ENCODE assay signal across 5 worm cellular contexts in the genomic region with DNA sequence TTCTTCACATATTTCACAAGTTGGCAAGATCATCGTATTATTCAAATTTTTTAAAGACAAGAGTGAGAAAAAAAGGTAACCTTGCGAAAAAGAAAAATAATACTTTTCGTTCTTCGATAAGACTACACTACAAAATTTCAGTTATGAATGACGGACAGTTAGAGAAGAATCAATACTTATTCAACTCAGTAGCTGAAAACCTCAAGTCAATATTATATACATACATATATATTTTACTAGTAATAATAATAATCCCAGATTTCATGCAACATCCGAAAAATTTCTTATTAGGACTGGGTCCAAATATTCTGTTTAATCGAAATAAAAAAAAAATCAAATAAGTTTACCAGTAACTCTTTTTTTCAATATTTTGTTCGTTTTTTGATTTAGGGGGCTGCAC.
TF ChIP-seq lines count a peak whose summit lies in the region.

A gene (minus strand): TSS at position 101 of the 400 bp plus-strand sequence.

TF ChIP-seq in whole organism, L1 larva, 84 proteins besides CTCF, POLR2A, EP300 and RAD21:
- TF ChIP-seq ceh-8 (GFP tag; optimal IDR thresholded peaks at IDR 0.05; lab: Kevin White, UChicago) (no peak), elt-2 (tag; optimal IDR thresholded peaks at IDR 0.05; lab: Kevin White, UChicago) (peak; percentile 14)

TF ChIP-seq in whole organism, L2 larva, 48 proteins besides CTCF, POLR2A, EP300 and RAD21:
- TF ChIP-seq zag-1 (tag; optimal IDR thresholded peaks at IDR 0.05; lab: Kevin White, UChicago) (no peak), fos-1 (tag; optimal IDR thresholded peaks at IDR 0.05; lab: Kevin White, UChicago) (peak; percentile 11)

TF ChIP-seq in whole organism, L3 larva, 47 proteins besides CTCF, POLR2A, EP300 and RAD21:
- TF ChIP-seq elt-2 (tag; optimal IDR thresholded peaks at IDR 0.05; lab: Kevin White, UChicago) (peak; percentile 54), egl-5 (tag; optimal IDR thresholded peaks at IDR 0.05; lab: Kevin White, UChicago) (no peak), pha-4 (tag; optimal IDR thresholded peaks at IDR 0.05; lab: Kevin White, UChicago) (peak; percentile 22)

TF ChIP-seq in whole organism, L4 larva, 104 proteins besides CTCF, POLR2A, EP300 and RAD21:
- no peak for TF ChIP-seq Y105C5A.15 (GFP tag; IDR thresholded peaks at IDR 0.05; lab: Robert Waterston, UW)
- peak; percentile 17 for TF ChIP-seq pqm-1 (tag; optimal IDR thresholded peaks at IDR 0.05; lab: Kevin White, UChicago)
- TF ChIP-seq dmd-6 (GFP tag; IDR thresholded peaks at IDR 0.05; lab: Robert Waterston, UW) = peak; percentile 12; the same call in 1 of the 2 replicates
- no peak for TF ChIP-seq Y75B8A.6 (GFP tag; IDR thresholded peaks at IDR 0.05; lab: Robert Waterston, UW)
- no peak for TF ChIP-seq hlh-11 (tag; optimal IDR thresholded peaks at IDR 0.05; lab: Kevin White, UChicago)
- no peak for TF ChIP-seq arid-1 (GFP tag; conservative IDR thresholded peaks at IDR 0.05; lab: Robert Waterston, UW)
- no peak for TF ChIP-seq daf-16 (GFP tag; optimal IDR thresholded peaks at IDR 0.05; lab: Kevin White, UChicago)
- peak; percentile 36 for TF ChIP-seq daf-16 (tag; optimal IDR thresholded peaks at IDR 0.05; lab: Kevin White, UChicago)

TF ChIP-seq in whole organism, young adult, 124 proteins besides CTCF, POLR2A, EP300 and RAD21:
- TF ChIP-seq nhr-80 (tag; optimal IDR thresholded peaks at IDR 0.05; lab: Kevin White, UChicago) (peak; percentile 33), F23B12.7 (tag; optimal IDR thresholded peaks at IDR 0.05; lab: Kevin White, UChicago; ENCODE audit: insufficient read depth) (no peak)
